Worm (Caenorhabditis elegans) whole organism, L4 larva: ENCODE measurements around the gene stt-3.
A peak's percentile ranks its signal among the peaks of the same experiment; 100 is the strongest.

Experiments
- F37D6.2 ChIP-seq: sonication (generic microtip); optimal IDR thresholded peaks from 2 replicates; lab custom pipeline; 2016; ENCODE audit warnings: mild to moderate bottlenecking, missing genetic modification characterization, missing compliant biosample characterization
- T20F7.1 ChIP-seq: fragments of 200-800 bp; sonication (Bioruptor generic); optimal IDR thresholded peaks from 2 replicates; lab custom pipeline; 2018; ENCODE audit warnings: mild to moderate bottlenecking, missing genetic modification characterization, missing compliant biosample characterization
- Y48G9A.11 ChIP-seq: fragments of 200-800 bp; sonication (Bioruptor generic); IDR thresholded peaks from 2 replicates; pipeline ENCODE4 v1.3.6; 2022; ENCODE audit warnings: missing genetic modification reagents, missing genetic modification characterization, missing compliant biosample characterization
- Y75B8A.6 ChIP-seq: fragments of 200-800 bp; sonication (Bioruptor generic); IDR thresholded peaks from 2 replicates; pipeline ENCODE4 v1.3.6; 2022; ENCODE audit warnings: missing genetic modification reagents, missing genetic modification characterization, missing compliant biosample characterization
- ZK546.5 ChIP-seq, 2 experiments: sonication (generic microtip); optimal IDR thresholded peaks; 2 replicates each; lab custom pipeline; 2017; ENCODE audit warnings: missing biosample characterization in 2 of 2, missing genetic modification characterization in 2 of 2
- attf-4 ChIP-seq: sonication (generic microtip); optimal IDR thresholded peaks from 3 replicates; lab custom pipeline; 2017; ENCODE audit warnings: missing biosample characterization, missing genetic modification characterization
- ceh-20 ChIP-seq: fragments of 200-800 bp; sonication (Bioruptor generic); IDR thresholded peaks from 2 replicates; pipeline ENCODE4 v1.3.6; 2022; ENCODE audit warnings: missing genetic modification reagents, missing genetic modification characterization, missing compliant biosample characterization
- ceh-44 ChIP-seq: fragments of 200-800 bp; sonication (Bioruptor generic); IDR thresholded peaks from 2 replicates; pipeline ENCODE4 v1.3.6; 2022; ENCODE audit warnings: missing genetic modification reagents, missing genetic modification characterization, missing compliant biosample characterization
- daf-19 ChIP-seq: fragments of 200-800 bp; sonication (Bioruptor generic); conservative IDR thresholded peaks from 2 replicates; pipeline ENCODE4 v1.3.6; 2022; ENCODE audit warnings: missing genetic modification characterization, missing compliant biosample characterization
- daf-8 ChIP-seq: fragments of 200-800 bp; sonication (Bioruptor generic); IDR thresholded peaks from 2 replicates; pipeline ENCODE4 v1.3.6; 2022; ENCODE audit warnings: missing genetic modification characterization, missing compliant biosample characterization
- dpl-1 ChIP-seq: fragments of 150-350 bp; optimal IDR thresholded peaks from 2 replicates; lab custom pipeline; 2014; ENCODE audit warnings: missing biosample characterization, missing genetic modification reagents, missing genetic modification characterization
- duxl-1 ChIP-seq: sonication (generic microtip); optimal IDR thresholded peaks from 2 replicates; lab custom pipeline; 2016; ENCODE audit warnings: mild to moderate bottlenecking, missing genetic modification characterization, moderate library complexity, missing compliant biosample characterization; ENCODE audit not compliant: poor library complexity
- lin-38 ChIP-seq: fragments of 200-800 bp; sonication (Bioruptor generic); IDR thresholded peaks from 2 replicates; pipeline ENCODE4 v1.3.6; 2022; ENCODE audit warnings: missing genetic modification reagents, missing genetic modification characterization, missing compliant biosample characterization
- mdt-29 ChIP-seq: fragments of 200-800 bp; sonication (Bioruptor generic); IDR thresholded peaks from 2 replicates; pipeline ENCODE4 v1.3.6; 2022; ENCODE audit warnings: missing genetic modification reagents, missing genetic modification characterization, missing compliant biosample characterization
- nhr-28 ChIP-seq: fragments of 150-350 bp; optimal IDR thresholded peaks from 2 replicates; lab custom pipeline; 2014; ENCODE audit warnings: missing biosample characterization, missing genetic modification characterization
- nhr-41 ChIP-seq: fragments of 200-800 bp; sonication (Bioruptor generic); IDR thresholded peaks from 2 replicates; pipeline ENCODE4 v1.3.6; 2022; ENCODE audit warnings: missing genetic modification reagents, missing genetic modification characterization, missing compliant biosample characterization
- nhr-48 ChIP-seq: sonication (generic microtip); optimal IDR thresholded peaks from 2 replicates; lab custom pipeline; 2016; ENCODE audit warnings: mild to moderate bottlenecking, missing genetic modification characterization, missing compliant biosample characterization
- nhr-77 ChIP-seq: fragments of 150-350 bp; optimal IDR thresholded peaks from 2 replicates; lab custom pipeline; 2014; ENCODE audit warnings: missing biosample characterization, missing genetic modification characterization
- pha-4 ChIP-seq, 2 experiments: fragments of 150-350 bp in 1 of 2; fragments of 200-800 bp in 1 of 2; sonication (Bioruptor generic) in 1 of 2; IDR thresholded peaks in 1 of 2; optimal IDR thresholded peaks in 1 of 2; 2 replicates each; pipeline versions ENCODE4 v1.3.6 to Lab custom; 2014 to 2022; ENCODE audit warnings: missing genetic modification characterization in 2 of 2, missing genetic modification reagents in 2 of 2, missing biosample characterization in 1 of 2, missing compliant biosample characterization in 1 of 2
- php-3 ChIP-seq: fragments of 200-800 bp; sonication (Bioruptor generic); IDR thresholded peaks from 2 replicates; pipeline ENCODE4 v1.3.6; 2022; ENCODE audit warnings: missing genetic modification reagents, missing genetic modification characterization, missing compliant biosample characterization
- pqm-1 ChIP-seq: sonication (generic microtip); optimal IDR thresholded peaks from 2 replicates; lab custom pipeline; 2017; ENCODE audit warnings: missing biosample characterization, missing genetic modification characterization
- rbr-2 ChIP-seq: sonication (generic microtip); optimal IDR thresholded peaks from 2 replicates; lab custom pipeline; 2016; ENCODE audit warnings: missing genotype, missing genetic modification characterization, missing compliant biosample characterization
- set-16 ChIP-seq: fragments of 200-800 bp; sonication (Bioruptor generic); IDR thresholded peaks from 2 replicates; pipeline ENCODE4 v1.3.6; 2022; ENCODE audit warnings: missing genetic modification reagents, missing genetic modification characterization, missing compliant biosample characterization
- skn-1 ChIP-seq: fragments of 150-350 bp; optimal IDR thresholded peaks from 2 replicates; lab custom pipeline; 2014; ENCODE audit warnings: missing biosample characterization, missing genetic modification characterization
- snpc-1.2 ChIP-seq: fragments of 200-800 bp; sonication (Bioruptor generic); IDR thresholded peaks from 2 replicates; pipeline ENCODE4 v1.3.6; 2022; ENCODE audit warnings: missing genetic modification reagents, missing genetic modification characterization, missing compliant biosample characterization
- spr-3 ChIP-seq: fragments of 200-800 bp; sonication (Bioruptor generic); optimal IDR thresholded peaks from 2 replicates; lab custom pipeline; 2018; ENCODE audit warnings: mild to moderate bottlenecking, missing genetic modification characterization, missing compliant biosample characterization
- unc-130 ChIP-seq: sonication (generic microtip); optimal IDR thresholded peaks from 2 replicates; lab custom pipeline; 2016; ENCODE audit warnings: missing genetic modification reagents, missing genetic modification characterization, missing compliant biosample characterization
- unc-62 ChIP-seq, 3 experiments: fragments of 150-350 bp in 1 of 3; sonication (generic microtip); optimal IDR thresholded peaks in 2 of 3; peaks in 1 of 3; 1 replicate in 1 of 3; 2 replicates in 2 of 3; lab custom pipeline; 2014 to 2017; ENCODE audit warnings: missing biosample characterization in 3 of 3, missing genetic modification characterization in 3 of 3, missing genetic modification reagents in 3 of 3, missing genotype in 1 of 3
- zip-2 ChIP-seq: fragments of 150-350 bp; optimal IDR thresholded peaks from 2 replicates; lab custom pipeline; 2014; ENCODE audit warnings: missing biosample characterization, missing genetic modification characterization
- ztf-11 ChIP-seq: fragments of 150-350 bp; optimal IDR thresholded peaks from 2 replicates; lab custom pipeline; 2014; ENCODE audit warnings: missing biosample characterization, missing genetic modification characterization
- ztf-7 ChIP-seq: fragments of 150-350 bp; optimal IDR thresholded peaks from 2 replicates; lab custom pipeline; 2014; ENCODE audit warnings: missing biosample characterization, missing genetic modification characterization

The stt-3 gene

DNA sequence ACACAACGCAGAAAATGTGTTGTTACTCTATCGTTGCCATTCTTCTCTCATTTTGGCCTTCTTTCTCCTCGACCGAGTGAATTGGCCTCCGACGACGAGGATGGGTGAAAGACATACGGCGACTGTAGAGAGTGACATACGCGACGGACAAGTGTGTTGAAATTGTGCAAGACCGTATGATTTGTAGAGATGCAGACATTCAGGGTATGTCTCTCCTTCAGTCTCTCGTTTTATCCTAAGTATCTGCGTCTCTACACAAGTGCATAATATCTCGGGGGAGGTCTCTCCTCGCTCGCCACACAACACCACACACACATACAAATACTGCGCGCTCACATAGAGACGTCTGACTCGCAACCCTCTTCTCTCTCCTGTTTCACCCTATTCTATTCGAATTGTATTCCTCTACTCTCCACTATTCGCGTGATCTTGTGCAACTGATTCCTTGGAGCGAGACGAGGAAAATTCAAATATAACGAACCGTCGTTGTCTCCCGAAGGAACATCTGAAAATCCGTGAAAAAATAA, 31.7 kb downstream of the stt-3 start, which contains the start of gene hmg-1.2 (continued):
- TF ChIP-seq ceh-44 = no peak
- no peak for TF ChIP-seq skn-1 (tag; lab: Kevin White, UChicago)
- no peak for TF ChIP-seq nhr-41 (GFP tag; lab: Robert Waterston, UW)
- peak; percentile 68 for TF ChIP-seq nhr-48 (tag; lab: Kevin White, UChicago)

DNA sequence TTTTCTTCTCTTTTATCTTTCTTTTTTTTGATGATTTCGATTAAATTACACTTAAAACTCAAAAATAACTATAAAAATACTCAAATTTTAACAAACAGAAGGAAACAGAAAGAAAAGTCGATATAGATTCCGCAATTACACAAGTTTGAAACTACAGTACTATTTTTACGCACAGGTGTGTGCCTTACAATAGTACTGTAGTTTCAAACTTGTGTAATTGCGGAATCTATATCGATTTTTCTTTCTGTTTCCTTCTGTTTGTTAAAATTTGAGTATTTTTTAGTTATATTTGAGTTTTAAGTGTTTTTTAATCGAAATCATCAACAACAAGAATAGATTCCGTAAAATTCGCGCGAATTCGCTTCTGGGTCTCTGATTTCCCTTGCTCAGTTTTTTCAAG, 34.6 kb downstream of the stt-3 start:
- TF ChIP-seq skn-1 (tag; lab: Kevin White, UChicago) (no peak), snpc-1.2 (GFP tag; lab: Robert Waterston, UW) (no peak), ztf-11 (no peak), Y48G9A.11 (peak; percentile 45; the same call in 1 of the 2 replicates), Y75B8A.6 (GFP tag; lab: Robert Waterston, UW) (no peak), pha-4 (GFP tag; IDR thresholded peaks at IDR 0.05; lab: Robert Waterston, UW) (no peak), pha-4 (tag; optimal IDR thresholded peaks at IDR 0.05; lab: Kevin White, UChicago) (no peak), ztf-7 (tag; lab: Kevin White, UChicago) (no peak), spr-3 (no peak), T20F7.1 (GFP tag; lab: Kevin White, UChicago) (no peak), lin-38 (GFP tag; lab: Robert Waterston, UW) (peak; percentile 46; the same call in 1 of the 2 replicates)

DNA sequence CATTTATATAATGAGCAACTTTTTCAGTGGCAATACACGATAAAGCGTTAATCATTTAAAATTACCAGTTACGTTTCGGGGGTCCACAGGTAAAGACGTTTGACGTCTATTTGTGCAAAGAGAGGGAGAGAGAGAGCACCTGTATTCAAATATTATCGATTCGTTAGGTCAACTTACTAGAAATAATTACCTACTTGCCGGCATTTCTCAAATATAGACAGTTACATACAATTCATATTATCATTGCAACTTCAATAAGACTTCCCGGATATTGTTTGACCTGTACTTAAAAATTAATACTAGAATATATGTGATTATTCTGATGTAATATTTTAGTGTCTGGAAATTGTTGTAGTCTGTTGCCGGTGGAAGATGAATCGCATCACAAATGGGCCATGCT, 37.5 kb downstream of the stt-3 start, which contains the start of gene gadr-3:
TSS of gene gadr-3 (minus strand) at position 101 of the 400 bp plus-strand sequence.
- TF ChIP-seq daf-19 (GFP tag; lab: Robert Waterston, UW) (no peak), unc-62 (GFP tag; optimal IDR thresholded peaks at IDR 0.05 in 1 of 2; lab: Kevin White, UChicago) (peak in 1 of 2 experiments; percentile 46), unc-62 (tag; optimal IDR thresholded peaks at IDR 0.05; lab: Kevin White, UChicago) (no peak)

DNA sequence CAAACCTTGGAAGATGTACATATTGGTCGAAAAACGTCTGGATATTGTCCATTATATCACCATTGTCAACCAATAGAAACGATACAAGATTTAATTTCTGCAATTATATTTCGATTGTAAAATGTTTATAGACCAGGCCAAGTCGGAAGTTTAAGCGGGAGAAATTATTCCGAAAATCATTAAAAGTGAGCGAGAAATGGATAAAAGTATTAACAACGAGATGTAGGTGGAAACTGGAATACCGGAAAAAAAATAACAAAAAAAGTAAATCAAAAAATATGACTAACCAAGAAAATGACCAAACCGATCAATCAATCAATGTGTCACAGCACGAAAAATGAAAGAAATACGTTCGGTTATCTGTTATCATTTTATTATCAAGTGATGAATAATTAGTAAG, 38.8 kb downstream of the stt-3 start, which contains the start of gene F47D12.6:
TSS of gene F47D12.6 (minus strand) at position 101 of the 400 bp plus-strand sequence.
- TF ChIP-seq daf-8 (no peak), mdt-29 (GFP tag; lab: Robert Waterston, UW) (no peak), ZK546.5 (tag; optimal IDR thresholded peaks at IDR 0.05; lab: Kevin White, UChicago) (no peak), F37D6.2 (tag; lab: Kevin White, UChicago) (no peak)
- TF ChIP-seq, all 104 proteins: peak for 0

DNA sequence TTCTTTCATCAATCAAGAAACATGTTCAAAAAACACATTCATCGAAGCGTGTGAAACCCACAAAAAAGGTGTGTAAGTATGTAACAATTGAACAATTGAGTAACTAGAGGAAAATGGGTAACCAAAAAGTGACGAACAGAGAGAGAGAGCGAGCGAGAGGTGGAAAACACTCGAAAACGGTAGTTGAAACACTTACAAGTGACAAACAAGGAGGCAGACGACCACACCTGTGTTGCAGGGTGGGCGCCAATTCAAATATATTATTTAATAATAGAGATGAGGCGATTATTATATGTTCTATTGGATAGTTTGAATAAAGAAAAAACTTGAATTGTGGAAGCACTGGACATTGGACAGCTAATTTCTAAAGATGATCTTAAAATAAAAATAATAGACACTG, 40.9 kb downstream of the stt-3 start:
- TF ChIP-seq dpl-1 (peak; percentile 30), attf-4 (tag; lab: Kevin White, UChicago) (no peak), nhr-28 (tag; lab: Kevin White, UChicago) (no peak)

DNA sequence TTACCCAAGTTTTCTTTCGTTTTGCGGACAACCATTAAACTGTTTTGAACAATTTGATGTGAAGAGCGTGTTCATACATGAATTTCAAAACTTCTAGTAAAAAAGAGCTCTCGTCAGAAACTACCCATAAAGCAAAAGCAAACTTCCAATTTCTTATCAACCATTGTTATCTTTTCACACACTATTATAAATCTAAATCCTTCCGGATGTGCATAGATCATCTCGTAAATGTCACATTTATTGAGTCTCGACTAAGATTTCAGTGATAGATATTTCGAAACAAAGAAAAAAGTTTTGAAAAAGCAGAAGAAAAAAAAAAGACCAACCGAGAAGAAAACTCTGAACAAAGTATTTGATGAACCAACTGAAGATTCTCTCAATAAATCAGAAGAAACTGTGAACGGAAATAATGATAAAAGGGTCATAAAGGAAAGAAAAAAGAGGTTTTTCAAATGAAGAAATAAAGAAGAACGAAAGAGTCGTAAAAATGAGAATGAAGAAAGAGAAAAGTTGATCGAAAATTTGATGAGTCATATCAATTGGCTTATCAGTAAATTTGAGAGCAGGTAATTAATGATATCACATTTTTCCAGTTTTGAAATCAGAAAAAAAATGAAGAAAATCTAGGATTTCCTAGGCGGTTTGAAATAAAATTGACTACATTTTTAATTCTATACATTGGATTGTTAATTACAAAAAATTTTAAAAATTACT, 42.2 kb downstream of the stt-3 start:
- TF ChIP-seq rbr-2 (tag; lab: Kevin White, UChicago) (no peak), pqm-1 (tag; lab: Kevin White, UChicago) (peak; percentile 1), php-3 (peak; percentile 41; the same call in 1 of the 2 replicates), zip-2 (tag; lab: Kevin White, UChicago) (no peak), nhr-77 (tag; lab: Kevin White, UChicago) (peak; percentile 5), ceh-20 (GFP tag; lab: Robert Waterston, UW) (peak; percentile 38; the same call in 1 of the 2 replicates), unc-130 (GFP tag; lab: Kevin White, UChicago) (no peak), duxl-1 (tag; lab: Kevin White, UChicago) (no peak), set-16 (GFP tag; lab: Robert Waterston, UW) (no peak)
